Worm (Caenorhabditis elegans): ENCODE measurements around the gene C33G3.6.

C33G3.6 gene

ce11 chrX:14047609-14048008 is 36.5 kb downstream of the C33G3.6 start:
- TF ChIP-seq madf-6 (GFP tag; IDR thresholded peaks at IDR 0.05) (no peak), F23B12.7 (tag; optimal IDR thresholded peaks at IDR 0.05; ENCODE audit: insufficient read depth) (no peak), somi-1 (GFP tag; optimal IDR thresholded peaks at IDR 0.05) (no peak), die-1 (tag; optimal IDR thresholded peaks at IDR 0.05) (no peak), C06A6.2 (GFP tag; conservative IDR thresholded peaks at IDR 0.05) (no peak), ztf-28 (GFP tag; IDR thresholded peaks at IDR 0.05) (no peak), ccch-3 (GFP tag; optimal IDR thresholded peaks at IDR 0.05) (no peak)

ce11 chrX:14044362-14044761 is 39.8 kb downstream of the C33G3.6 start:
- TF ChIP-seq zfh-2 (GFP tag; conservative IDR thresholded peaks at IDR 0.05) (peak; percentile 59), cebp-1 (GFP tag; IDR thresholded peaks at IDR 0.05) (no peak), cebp-1 (tag; optimal IDR thresholded peaks at IDR 0.05) (no peak), aptf-3 (GFP tag; IDR thresholded peaks at IDR 0.05) (0 out of 2 replicates have a peak, but pooled peaks have one; percentile 35)

- TF ChIP-seq F55B11.4 (tag; optimal IDR thresholded peaks at IDR 0.05; ENCODE audit: borderline replicate concordance, insufficient read depth) (no peak), F49E8.2 (tag; optimal IDR thresholded peaks at IDR 0.05; ENCODE audit: insufficient read depth) (no peak), T07F8.4 (tag; optimal IDR thresholded peaks at IDR 0.05) (no peak), madf-10 (tag; optimal IDR thresholded peaks at IDR 0.05) (no peak), nhr-80 (tag; optimal IDR thresholded peaks at IDR 0.05) (no peak), hsf-1 (GFP tag; IDR thresholded peaks at IDR 0.05) (no peak), D2030.7 (GFP tag; IDR thresholded peaks at IDR 0.05) (no peak), ekl-4 (GFP tag; IDR thresholded peaks at IDR 0.05) (no peak), gei-17 (GFP tag; optimal IDR thresholded peaks at IDR 0.05) (no peak), hlh-12 (tag; optimal IDR thresholded peaks at IDR 0.05) (no peak), athp-1 (tag; optimal IDR thresholded peaks at IDR 0.05) (no peak), somi-1 (GFP tag; optimal IDR thresholded peaks at IDR 0.05) (no peak), ztf-25 (GFP tag; IDR thresholded peaks at IDR 0.05) (no peak)
Measured at ce11 chrX:14039293-14039692, 44.8 kb downstream of the C33G3.6 start.

ce11 chrX:14033494-14033893 is 50.6 kb downstream of the C33G3.6 start, which contains the start of gene arrd-25:
Gene arrd-25 (plus strand): TSS chrX:14033794.
- TF ChIP-seq madf-10 (tag; optimal IDR thresholded peaks at IDR 0.05) (no peak), let-526 (GFP tag; IDR thresholded peaks at IDR 0.05) (no peak), unc-62 (GFP tag; optimal IDR thresholded peaks at IDR 0.05) (no peak), Y53F4B.3 (GFP tag; IDR thresholded peaks at IDR 0.05) (no peak), ztf-3 (GFP tag; optimal IDR thresholded peaks at IDR 0.05) (no peak), B0019.2 (GFP tag; conservative IDR thresholded peaks at IDR 0.05) (no peak), nhr-80 (tag; optimal IDR thresholded peaks at IDR 0.05) (no peak), efl-1 (GFP tag; optimal IDR thresholded peaks at IDR 0.05) (no peak), nfyb-1 (GFP tag; IDR thresholded peaks at IDR 0.05) (no peak), T26A5.8 (tag; optimal IDR thresholded peaks at IDR 0.05) (no peak), aptf-3 (GFP tag; IDR thresholded peaks at IDR 0.05) (no peak), rcor-1 (GFP tag; IDR thresholded peaks at IDR 0.05) (no peak), tlf-1 (GFP tag; optimal IDR thresholded peaks at IDR 0.05) (no peak), fkh-3 (tag; optimal IDR thresholded peaks at IDR 0.05) (no peak), mcd-1 (GFP tag; IDR thresholded peaks at IDR 0.05) (no peak), egrh-3 (GFP tag; IDR thresholded peaks at IDR 0.05) (no peak), egl-44 (GFP tag; IDR thresholded peaks at IDR 0.05) (no peak)
